Comparison of ENCODE assay signal across 2 fruit fly cellular contexts in genomic region chr3L:15532368-15533030, dm6.
TF ChIP-seq lines count a peak whose summit lies in the region.

No protein-coding gene starts in this region.

TF ChIP-seq in whole organism, embryonic, 481 proteins besides CTCF, POLR2A, EP300 and RAD21 (continued from another document and continues in another):
- TF ChIP-seq Oli (tag; optimal IDR thresholded peaks at IDR 0.05; lab: Kevin White, UChicago) (peak; percentile 25), fd3F (GFP tag; optimal IDR thresholded peaks at IDR 0.05; lab: Kevin White, UChicago) (no peak), CG14667 (GFP tag; IDR thresholded peaks at IDR 0.05; lab: Robert Waterston, UW) (no peak), gcm (GFP tag; optimal IDR thresholded peaks at IDR 0.05; lab: Kevin White, UChicago) (peak; percentile 79), crol (GFP tag; IDR thresholded peaks at IDR 0.05; lab: Robert Waterston, UW) (peak; percentile 76), fu2 (GFP tag; optimal IDR thresholded peaks at IDR 0.05; lab: Kevin White, UChicago) (no peak), CG16779 (GFP tag; IDR thresholded peaks at IDR 0.05; lab: Robert Waterston, UW) (no peak), Awh (GFP tag; IDR thresholded peaks at IDR 0.05; lab: Robert Waterston, UW) (0 out of 2 replicates have a peak, but pooled peaks have one; percentile 41), Poxn (GFP tag; IDR thresholded peaks at IDR 0.05; lab: Robert Waterston, UW) (no peak), Pdp1 (GFP tag; optimal IDR thresholded peaks at IDR 0.05; lab: Kevin White, UChicago) (peak in 1 of 2 experiments; percentile 32), Atf-2 (GFP tag; optimal IDR thresholded peaks at IDR 0.05; lab: Kevin White, UChicago) (peak; percentile 16), bsh (GFP tag; optimal IDR thresholded peaks at IDR 0.05; lab: Kevin White, UChicago) (peak in 1 of 2 experiments; percentile 15), trh (GFP tag; optimal IDR thresholded peaks at IDR 0.05; lab: Kevin White, UChicago) (no peak), CG34422 (GFP tag; IDR thresholded peaks at IDR 0.05; lab: Robert Waterston, UW) (peak; percentile 16; the same call in 1 of the 3 replicates), salm (tag; optimal IDR thresholded peaks at IDR 0.05; lab: Kevin White, UChicago) (no peak), chinmo (GFP tag; IDR thresholded peaks at IDR 0.05; lab: Robert Waterston, UW; ENCODE audit: partially characterized antibody) (peak; percentile 86; the same call in 2 of the 4 replicates), CG3838 (GFP tag; optimal IDR thresholded peaks at IDR 0.05; lab: Kevin White, UChicago) (no peak), CG1603 (tag; optimal IDR thresholded peaks at IDR 0.05; lab: Kevin White, UChicago) (no peak), mam (GFP tag; optimal IDR thresholded peaks at IDR 0.05; lab: Kevin White, UChicago) (peak; percentile 36), Hey (tag; optimal IDR thresholded peaks at IDR 0.05; lab: Kevin White, UChicago) (no peak), CkIIα-i1 (GFP tag; IDR thresholded peaks at IDR 0.05; lab: Robert Waterston, UW) (no peak), sr (GFP tag; IDR thresholded peaks at IDR 0.05; lab: Robert Waterston, UW) (no peak), MESR4 (GFP tag; optimal IDR thresholded peaks at IDR 0.05; lab: Kevin White, UChicago) (no peak), B-H1 (GFP tag; IDR thresholded peaks at IDR 0.05; lab: Robert Waterston, UW) (no peak; the same call in 2 of the 3 replicates), Aef1 (GFP tag; IDR thresholded peaks at IDR 0.05; lab: Robert Waterston, UW) (0 out of 3 replicates have a peak, but pooled peaks have one; percentile 29), Taf1 (GFP tag; IDR thresholded peaks at IDR 0.05; lab: Robert Waterston, UW) (no peak), CG5180 (GFP tag; optimal IDR thresholded peaks at IDR 0.05; lab: Kevin White, UChicago) (peak; percentile 45), vvl (GFP tag; IDR thresholded peaks at IDR 0.05; lab: Robert Waterston, UW) (peak; percentile 73), CG31365 (tag; optimal IDR thresholded peaks at IDR 0.05; lab: Kevin White, UChicago) (no peak), bbx (GFP tag; IDR thresholded peaks at IDR 0.05; lab: Robert Waterston, UW; ENCODE audit: partially characterized antibody) (no peak), D19A (tag; optimal IDR thresholded peaks at IDR 0.05; lab: Kevin White, UChicago) (no peak), CG2875 (GFP tag; optimal IDR thresholded peaks at IDR 0.05; lab: Kevin White, UChicago) (no peak), GATAe (GFP tag; conservative IDR thresholded peaks at IDR 0.05; lab: Robert Waterston, UW) (no peak), CG15696 (tag; optimal IDR thresholded peaks at IDR 0.05; lab: Kevin White, UChicago) (no peak), bcd (GFP tag; optimal IDR thresholded peaks at IDR 0.05; lab: Kevin White, UChicago) (peak; percentile 6), CG14441 (GFP tag; IDR thresholded peaks at IDR 0.05; lab: Robert Waterston, UW) (peak; percentile 63), CG6791 (GFP tag; IDR thresholded peaks at IDR 0.05; lab: Robert Waterston, UW; ENCODE audit: partially characterized antibody) (no peak), CG14860 (GFP tag; IDR thresholded peaks at IDR 0.05; lab: Robert Waterston, UW; ENCODE audit: partially characterized antibody) (no peak), Atf3 (GFP tag; optimal IDR thresholded peaks at IDR 0.05; lab: Kevin White, UChicago) (no peak), br (optimal IDR thresholded peaks at IDR 0.05; lab: Kevin White, UChicago) (no peak), CG7786 (GFP tag; optimal IDR thresholded peaks at IDR 0.05; lab: Kevin White, UChicago) (peak; percentile 15), Sry-δ (GFP tag; optimal IDR thresholded peaks at IDR 0.05; lab: Kevin White, UChicago) (no peak), CG12769 (tag; optimal IDR thresholded peaks at IDR 0.05; lab: Kevin White, UChicago) (peak; percentile 68), CoRest (tag; optimal IDR thresholded peaks at IDR 0.05; lab: Kevin White, UChicago) (peak; percentile 17), Ets65A (GFP tag; lab: Kevin White, UChicago) (no peak), lilli (GFP tag; optimal IDR thresholded peaks at IDR 0.05; lab: Kevin White, UChicago) (no peak), pb (GFP tag; optimal IDR thresholded peaks at IDR 0.05; lab: Kevin White, UChicago) (no peak), CG10565 (GFP tag; optimal IDR thresholded peaks at IDR 0.05; lab: Kevin White, UChicago) (no peak), nerfin-1 (tag; optimal IDR thresholded peaks at IDR 0.05; lab: Kevin White, UChicago) (no peak), Dad (GFP tag; optimal IDR thresholded peaks at IDR 0.05; lab: Kevin White, UChicago) (no peak), CG6175 (GFP tag; IDR thresholded peaks at IDR 0.05; lab: Robert Waterston, UW) (0 out of 3 replicates have a peak, but pooled peaks have one; percentile 56), cato (GFP tag; optimal IDR thresholded peaks at IDR 0.05; lab: Kevin White, UChicago; ENCODE audit: borderline replicate concordance) (no peak), Atf6 (GFP tag; IDR thresholded peaks at IDR 0.05; lab: Robert Waterston, UW) (peak; percentile 52; the same call in 1 of the 2 replicates), zen (tag; optimal IDR thresholded peaks at IDR 0.05; lab: Kevin White, UChicago) (no peak), ap (GFP tag; IDR thresholded peaks at IDR 0.05; lab: Robert Waterston, UW) (no peak), CG12659 (GFP tag; optimal IDR thresholded peaks at IDR 0.05; lab: Kevin White, UChicago) (no peak), toy (GFP tag; IDR thresholded peaks at IDR 0.05; lab: Robert Waterston, UW) (no peak), Sry-β (GFP tag; optimal IDR thresholded peaks at IDR 0.05; lab: Kevin White, UChicago) (no peak), CG15011 (GFP tag; optimal IDR thresholded peaks at IDR 0.05; lab: Kevin White, UChicago) (no peak), Opbp (GFP tag; IDR thresholded peaks at IDR 0.05; lab: Robert Waterston, UW; ENCODE audit: partially characterized antibody) (no peak), CG7271 (tag; optimal IDR thresholded peaks at IDR 0.05; lab: Kevin White, UChicago) (no peak), Mes4 (GFP tag; optimal IDR thresholded peaks at IDR 0.05; lab: Kevin White, UChicago) (no peak), CG16815 (GFP tag; optimal IDR thresholded peaks at IDR 0.05; lab: Kevin White, UChicago) (no peak), CG11247 (GFP tag; IDR thresholded peaks at IDR 0.05; lab: Robert Waterston, UW) (0 out of 2 replicates have a peak, but pooled peaks have one; percentile 18), ssp (GFP tag; IDR thresholded peaks at IDR 0.05; lab: Robert Waterston, UW) (no peak), Lpt (GFP tag; optimal IDR thresholded peaks at IDR 0.05; lab: Kevin White, UChicago) (no peak)

TF ChIP-seq in whole organism, prepupa, 60 proteins besides CTCF, POLR2A, EP300 and RAD21 (continued from another document):
- TF ChIP-seq Ets21C (GFP tag; optimal IDR thresholded peaks at IDR 0.05; lab: Kevin White, UChicago) (peak; percentile 27), CG34406 (GFP tag; optimal IDR thresholded peaks at IDR 0.05; lab: Kevin White, UChicago) (no peak), Hr38 (GFP tag; optimal IDR thresholded peaks at IDR 0.05; lab: Kevin White, UChicago) (no peak), Sox14 (GFP tag; optimal IDR thresholded peaks at IDR 0.05; lab: Kevin White, UChicago) (peak; percentile 21), CG10631 (GFP tag; optimal IDR thresholded peaks at IDR 0.05; lab: Kevin White, UChicago) (peak; percentile 49), Blimp-1 (GFP tag; optimal IDR thresholded peaks at IDR 0.05; lab: Kevin White, UChicago) (peak; percentile 2)
